Worm (Caenorhabditis elegans): ENCODE data around the gene nspb-11.

Gene nspb-11

DNA sequence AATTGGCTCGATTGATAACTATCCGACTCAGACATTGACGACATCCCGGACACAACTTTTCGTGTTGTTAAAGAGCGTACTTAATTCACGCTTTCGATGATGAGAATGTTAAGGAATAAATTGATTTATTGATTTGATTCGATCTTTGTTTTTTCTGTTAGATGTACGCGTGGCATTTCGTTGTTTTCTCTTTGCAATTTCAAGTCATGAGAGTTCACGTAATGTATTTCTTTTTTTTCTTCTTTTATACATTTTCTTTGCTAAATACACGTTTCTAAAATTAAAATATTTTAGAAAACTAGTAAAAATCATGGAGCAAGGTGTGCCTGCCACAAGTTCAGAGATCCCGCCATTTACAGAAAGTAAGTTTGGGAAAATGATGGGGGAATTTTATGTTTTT lies 47.5 kb downstream of the nspb-11 start, which contains the start of the genes Y38F1A.1 and Y38F1A.2:
TSS of gene Y38F1A.1 (minus strand) at position 101 of the 400 bp plus-strand sequence.
TSS of gene Y38F1A.2 (plus strand) at position 289 of the 400 bp plus-strand sequence.
- TF ChIP-seq pqm-1 (tag; optimal IDR thresholded peaks at IDR 0.05) (no peak), sdc-2 (tag; optimal IDR thresholded peaks at IDR 0.05) (no peak)
